Worm (Caenorhabditis elegans): ENCODE results near the gene str-247.

Gene str-247

DNA sequence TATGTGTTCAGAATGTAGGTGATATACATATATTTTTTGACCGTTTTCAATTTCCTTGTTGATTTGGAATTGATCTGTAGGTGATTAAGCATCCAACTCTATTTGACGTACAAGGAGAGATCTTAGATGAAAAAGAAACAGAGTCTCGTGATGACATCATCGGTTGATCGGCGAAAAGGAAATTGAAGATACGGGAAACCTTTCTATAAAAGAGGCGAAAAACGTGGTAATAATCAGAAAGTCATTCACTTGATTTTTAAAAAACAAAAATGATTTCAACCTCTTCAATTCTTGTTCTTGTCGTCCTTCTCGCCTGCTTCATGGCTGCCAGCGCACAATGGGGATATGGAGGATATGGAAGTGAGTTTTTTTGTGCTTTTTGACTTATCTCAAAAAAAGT, 30.3 kb downstream of the str-247 start, which contains the start of gene nlp-29:
nlp-29 (plus strand) TSS at position 248 of the 400 bp plus-strand sequence.
- TF ChIP-seq C16A3.4 (tag; optimal IDR thresholded peaks at IDR 0.05), result no peak
- TF ChIP-seq lsy-2 (tag; optimal IDR thresholded peaks at IDR 0.05), result no peak
- peak; percentile 46 for TF ChIP-seq lin-14 (GFP tag; optimal IDR thresholded peaks at IDR 0.05)
- TF ChIP-seq alr-1 (tag; optimal IDR thresholded peaks at IDR 0.05; ENCODE audit: borderline replicate concordance), result no peak
- peak; percentile 86 for TF ChIP-seq nhr-85 (tag)
- TF ChIP-seq ztf-4 (tag; optimal IDR thresholded peaks at IDR 0.05), result no peak
- no peak for TF ChIP-seq nhr-90 (tag; optimal IDR thresholded peaks at IDR 0.05; ENCODE audit: poor library complexity)
- TF ChIP-seq snu-23 (GFP tag; optimal IDR thresholded peaks at IDR 0.05), result peak; percentile 50
- TF ChIP-seq ceh-82 (tag; optimal IDR thresholded peaks at IDR 0.05), result no peak
- TF ChIP-seq nhr-20 (tag; optimal IDR thresholded peaks at IDR 0.05), result peak; percentile 71
- TF ChIP-seq unc-62 (GFP tag; optimal IDR thresholded peaks at IDR 0.05), result no peak
- TF ChIP-seq grh-1 (GFP tag; IDR thresholded peaks at IDR 0.05), result 0 out of 2 replicates have a peak, but pooled peaks have one; percentile 24
- TF ChIP-seq nhr-71 (tag; optimal IDR thresholded peaks at IDR 0.05), result peak; percentile 58
- peak in 1 of 2 experiments; percentile 15 for TF ChIP-seq lin-35 (GFP tag; optimal IDR thresholded peaks at IDR 0.05)
- TF ChIP-seq elt-3 (tag; optimal IDR thresholded peaks at IDR 0.05), result peak in 1 of 6 experiments; percentile 56
- TF ChIP-seq blmp-1 (tag; optimal IDR thresholded peaks at IDR 0.05), result peak; percentile 87
- TF ChIP-seq mdl-1 (tag; optimal IDR thresholded peaks at IDR 0.05), result peak in 1 of 2 experiments; percentile 9

DNA sequence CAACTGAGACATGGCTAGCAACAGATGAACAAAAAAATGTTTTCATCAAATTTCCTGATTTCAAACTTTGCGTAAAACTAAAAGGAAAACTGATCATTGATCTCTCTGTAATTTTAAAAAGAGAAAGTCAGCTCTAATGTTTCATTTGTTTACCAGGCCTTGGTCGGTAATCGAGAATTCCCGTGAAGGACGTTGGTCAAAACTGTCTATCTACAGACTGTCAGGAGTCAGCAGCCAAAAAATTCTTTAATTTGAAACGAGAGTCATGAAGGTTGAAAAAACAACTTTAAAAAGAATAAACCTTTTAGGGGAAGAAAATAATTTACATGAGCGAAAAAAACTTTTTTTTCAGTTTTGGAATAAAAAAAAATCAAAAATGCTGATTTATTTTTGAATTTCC, 31.3 kb downstream of the str-247 start:
- TF ChIP-seq efl-1 (optimal IDR thresholded peaks at IDR 0.05) (no peak), efl-1 (GFP tag; optimal IDR thresholded peaks at IDR 0.05 in 1 of 2) (peak in 1 of 2 experiments; percentile 23), unc-86 (tag; optimal IDR thresholded peaks at IDR 0.05) (no peak), nhr-85 (tag) (peak; percentile 88), blmp-1 (tag; optimal IDR thresholded peaks at IDR 0.05) (peak; percentile 77), nhr-71 (tag; optimal IDR thresholded peaks at IDR 0.05) (peak; percentile 20), nhr-20 (tag; optimal IDR thresholded peaks at IDR 0.05) (peak; percentile 42), lin-14 (GFP tag; optimal IDR thresholded peaks at IDR 0.05) (peak; percentile 42), jun-1 (tag; optimal IDR thresholded peaks at IDR 0.05) (no peak), elt-3 (tag; optimal IDR thresholded peaks at IDR 0.05) (peak in 1 of 6 experiments; percentile 19)

DNA sequence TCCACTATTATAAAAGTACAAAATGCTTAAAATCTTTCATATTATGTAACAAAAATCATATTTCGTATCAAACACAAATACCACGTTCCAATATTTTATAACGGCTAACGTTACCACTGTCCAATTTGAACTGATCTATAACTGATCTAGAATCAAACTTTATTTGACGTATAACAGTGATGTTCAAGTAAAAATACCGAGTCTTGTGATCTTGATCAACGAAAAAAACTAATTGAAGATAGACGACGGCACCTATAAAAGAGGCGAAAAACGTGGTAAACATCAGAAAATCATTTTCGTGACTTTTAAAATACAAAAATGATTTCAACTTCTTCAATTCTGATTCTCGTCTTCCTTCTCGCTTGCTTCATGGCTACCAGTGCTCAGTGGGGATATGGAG, 33.8 kb downstream of the str-247 start, which contains the start of gene nlp-28:
nlp-28 (plus strand) TSS at position 285 of the 400 bp plus-strand sequence.
- TF ChIP-seq snu-23 (GFP tag; optimal IDR thresholded peaks at IDR 0.05) (peak; percentile 19), tbx-2 (tag; optimal IDR thresholded peaks at IDR 0.05) (peak; percentile 17), lin-14 (GFP tag; optimal IDR thresholded peaks at IDR 0.05) (peak; percentile 41), lin-35 (GFP tag; optimal IDR thresholded peaks at IDR 0.05) (peak in 1 of 2 experiments; percentile 0), nhr-19 (GFP tag; conservative IDR thresholded peaks at IDR 0.05) (0 out of 2 replicates have a peak, but pooled peaks have one; percentile 4), ceh-8 (GFP tag; optimal IDR thresholded peaks at IDR 0.05) (no peak), tlp-1 (tag; optimal IDR thresholded peaks at IDR 0.05) (no peak), efl-1 (optimal IDR thresholded peaks at IDR 0.05) (no peak), efl-1 (GFP tag; optimal IDR thresholded peaks at IDR 0.05 in 1 of 2) (peak in 1 of 2 experiments; percentile 55), elt-3 (tag; optimal IDR thresholded peaks at IDR 0.05) (peak in 1 of 6 experiments; percentile 53), blmp-1 (tag; optimal IDR thresholded peaks at IDR 0.05) (no peak), nhr-20 (tag; optimal IDR thresholded peaks at IDR 0.05) (peak; percentile 54), nhr-71 (tag; optimal IDR thresholded peaks at IDR 0.05) (peak; percentile 31), efl-3 (GFP tag; optimal IDR thresholded peaks at IDR 0.05) (no peak), nhr-85 (tag) (peak; percentile 77)

DNA sequence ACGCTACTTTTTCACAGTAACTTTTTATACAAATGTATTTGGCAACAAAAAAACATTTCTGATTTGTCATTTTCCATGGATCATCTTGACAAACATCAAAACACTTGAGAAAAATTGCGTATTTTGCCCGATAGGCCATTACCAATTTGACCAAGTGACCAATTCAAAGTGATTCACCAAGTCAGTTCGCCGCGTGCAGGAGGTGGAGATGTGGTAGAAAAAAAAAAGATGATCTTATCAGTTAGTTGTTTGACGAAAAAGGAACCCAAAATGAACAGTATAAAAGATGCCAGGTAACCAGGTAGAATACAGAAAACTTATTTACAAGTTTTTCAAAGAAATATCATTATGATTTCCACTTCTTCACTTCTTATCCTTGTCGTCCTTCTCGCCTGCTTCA, 35.2 kb downstream of the str-247 start, which contains the start of gene nlp-27:
nlp-27 (plus strand) TSS at position 309 of the 400 bp plus-strand sequence.
- TF ChIP-seq blmp-1 (tag; optimal IDR thresholded peaks at IDR 0.05) (peak; percentile 36), efl-1 (optimal IDR thresholded peaks at IDR 0.05) (no peak), efl-1 (GFP tag; optimal IDR thresholded peaks at IDR 0.05 in 1 of 2) (peak in 1 of 2 experiments; percentile 49), nhr-20 (tag; optimal IDR thresholded peaks at IDR 0.05) (peak; percentile 27), egl-27 (tag; optimal IDR thresholded peaks at IDR 0.05) (no peak), nhr-90 (tag; optimal IDR thresholded peaks at IDR 0.05; ENCODE audit: poor library complexity) (peak; percentile 9), lir-3 (tag; optimal IDR thresholded peaks at IDR 0.05; ENCODE audit: poor library complexity) (no peak), elt-3 (tag; optimal IDR thresholded peaks at IDR 0.05) (peak in 2 of 6 experiments; percentile 16 to 42), nhr-71 (tag; optimal IDR thresholded peaks at IDR 0.05) (peak; percentile 4), lin-35 (GFP tag; optimal IDR thresholded peaks at IDR 0.05) (no peak), lin-14 (GFP tag; optimal IDR thresholded peaks at IDR 0.05) (peak; percentile 18), nhr-85 (tag) (peak; percentile 83)

DNA sequence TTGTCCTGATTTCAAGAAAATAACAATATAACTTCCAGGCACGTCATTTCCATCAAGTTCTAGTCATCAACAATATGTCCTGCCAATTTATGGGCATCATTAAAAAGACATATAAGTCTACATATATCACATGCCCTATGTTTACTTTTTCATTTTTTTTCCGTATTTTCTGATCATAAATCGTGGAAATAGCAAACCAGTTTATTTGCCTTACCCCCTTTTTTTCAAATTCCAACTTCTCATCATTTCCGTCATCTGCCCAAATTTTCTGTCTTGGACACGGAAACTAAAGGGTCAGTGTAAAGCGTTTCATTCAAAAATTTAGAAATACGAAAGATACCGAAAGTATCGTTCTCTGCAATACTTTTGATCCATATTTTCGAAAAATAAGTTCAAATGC, 38.5 kb downstream of the str-247 start:
- TF ChIP-seq efl-1 (optimal IDR thresholded peaks at IDR 0.05) (no peak), efl-1 (GFP tag; optimal IDR thresholded peaks at IDR 0.05 in 1 of 2) (peak in 1 of 2 experiments; percentile 56), tbx-2 (tag; optimal IDR thresholded peaks at IDR 0.05) (peak; percentile 21), F16B12.6 (tag; optimal IDR thresholded peaks at IDR 0.05) (no peak), pax-3 (tag; optimal IDR thresholded peaks at IDR 0.05) (no peak), lir-3 (tag; optimal IDR thresholded peaks at IDR 0.05; ENCODE audit: poor library complexity) (no peak), aly-2 (tag; optimal IDR thresholded peaks at IDR 0.05) (no peak), elt-3 (tag; optimal IDR thresholded peaks at IDR 0.05) (peak in 1 of 6 experiments; percentile 37), lin-39 (tag; optimal IDR thresholded peaks at IDR 0.05) (no peak), lsy-2 (tag; optimal IDR thresholded peaks at IDR 0.05) (no peak), grh-1 (GFP tag; IDR thresholded peaks at IDR 0.05) (peak; percentile 58), nhr-85 (tag) (peak; percentile 86), nhr-20 (tag; optimal IDR thresholded peaks at IDR 0.05) (peak; percentile 56), irx-1 (tag; optimal IDR thresholded peaks at IDR 0.05) (no peak), tlp-1 (tag; optimal IDR thresholded peaks at IDR 0.05) (no peak), nhr-90 (tag; optimal IDR thresholded peaks at IDR 0.05; ENCODE audit: poor library complexity) (peak; percentile 2), hpl-2 (GFP tag; optimal IDR thresholded peaks at IDR 0.05) (no peak), efl-3 (GFP tag; optimal IDR thresholded peaks at IDR 0.05) (no peak), sox-4 (tag; optimal IDR thresholded peaks at IDR 0.05) (no peak), xbp-1 (tag; optimal IDR thresholded peaks at IDR 0.05) (no peak), Y116A8C.19 (tag; optimal IDR thresholded peaks at IDR 0.05; ENCODE audit: borderline replicate concordance) (no peak)

Data from whole organism, L1 larva.